Fruit fly (Drosophila melanogaster) S2 (cell line): Measurements from ENCODE around the gene Hinfp.

Experiments
- CG8478 ChIP-seq: fragments of >200 bp; optimal IDR thresholded peaks from 2 replicates; lab custom pipeline; 2018
- CTCF ChIP-seq, 2 experiments: fragments of >200 bp; optimal IDR thresholded peaks; 2 replicates each; lab custom pipeline; 2018

- TF ChIP-seq CG8478, result no peak
- TF ChIP-seq CTCF (optimal IDR thresholded peaks at IDR 0.05; lab: Kevin White, UChicago), result no peak
Observed at dm6 chrX:592588-593288, 32.6 kb upstream of the Hinfp start.
